Worm (Caenorhabditis elegans): ENCODE measurements around the gene nlp-70.

nlp-70 gene

DNA sequence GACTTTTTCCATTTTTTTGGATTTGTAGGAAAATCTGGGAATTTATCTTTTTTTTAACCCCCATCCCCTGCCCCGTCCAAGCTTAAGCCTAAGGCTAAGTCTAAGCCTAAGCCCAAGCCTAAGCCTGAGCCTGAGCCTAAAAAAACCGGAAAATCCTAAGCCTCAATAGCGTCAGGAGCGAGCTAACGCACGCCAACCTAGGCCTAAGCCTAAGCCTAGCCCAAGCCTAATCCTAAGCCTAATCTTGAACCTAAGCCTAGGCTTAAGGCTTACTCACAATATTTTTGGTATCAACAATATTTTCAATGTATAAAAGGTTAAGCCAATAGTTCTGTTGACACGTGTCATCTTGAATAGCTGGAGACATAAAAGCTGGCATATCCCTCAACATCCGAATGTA lies 24.1 kb downstream of the nlp-70 start:
- TF ChIP-seq unc-3 (GFP tag; conservative IDR thresholded peaks at IDR 0.05) (no peak), unc-3 (tag; optimal IDR thresholded peaks at IDR 0.05) (no peak), dve-1 (tag; optimal IDR thresholded peaks at IDR 0.05) (peak; percentile 65)

DNA sequence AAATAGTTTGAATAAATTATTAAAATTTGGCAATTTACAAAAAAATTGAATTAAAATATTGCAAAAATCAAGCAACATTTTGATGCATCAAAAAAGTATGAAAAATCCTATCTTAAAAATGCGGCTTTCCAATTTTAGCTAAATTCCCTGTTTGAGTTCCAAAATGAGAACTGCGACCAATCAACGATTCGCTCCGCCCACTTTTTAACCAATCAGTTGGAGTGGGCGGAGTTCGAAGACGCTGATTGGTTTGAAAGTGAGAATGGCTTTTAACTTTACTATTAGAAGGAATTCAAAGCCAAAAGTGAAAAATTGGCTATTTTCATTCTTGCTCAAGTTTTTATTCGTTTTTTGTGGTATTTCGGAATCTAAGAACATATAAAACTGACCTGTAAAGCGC lies 25.2 kb downstream of the nlp-70 start:
- no peak for TF ChIP-seq ceh-34 (tag; optimal IDR thresholded peaks at IDR 0.05)
- peak; percentile 92 for TF ChIP-seq nfya-1 (tag; optimal IDR thresholded peaks at IDR 0.05)

DNA sequence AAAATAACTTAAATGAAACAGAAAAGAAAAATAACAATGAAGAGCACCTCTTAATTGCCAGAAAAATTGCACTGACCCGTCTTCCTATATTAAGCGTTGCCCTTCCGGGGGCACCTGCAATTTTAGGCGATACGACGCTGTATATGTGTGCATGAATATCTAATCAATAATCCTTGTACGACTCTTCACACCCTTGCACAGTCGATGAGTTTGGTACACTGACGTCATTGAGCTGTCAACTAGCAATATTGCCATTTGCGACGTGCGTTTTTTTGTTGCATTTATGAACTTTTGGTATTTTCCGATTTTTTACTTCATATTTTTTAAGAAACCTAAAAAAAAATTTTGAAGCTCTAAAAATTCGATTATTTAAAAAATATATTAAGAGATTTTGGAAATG lies 26.6 kb downstream of the nlp-70 start, which contains the start of gene kin-34:
Gene kin-34 (minus strand): TSS at position 101 of the 400 bp plus-strand sequence.
- TF ChIP-seq madf-2 (tag; optimal IDR thresholded peaks at IDR 0.05) (no peak), dmd-4 (tag; optimal IDR thresholded peaks at IDR 0.05; ENCODE audit: borderline replicate concordance) (no peak), sox-4 (tag; optimal IDR thresholded peaks at IDR 0.05) (no peak), ceh-9 (tag; optimal IDR thresholded peaks at IDR 0.05) (no peak), F13H6.1 (tag; optimal IDR thresholded peaks at IDR 0.05) (no peak), K02D7.2 (tag; optimal IDR thresholded peaks at IDR 0.05) (no peak), ceh-18 (tag; optimal IDR thresholded peaks at IDR 0.05) (no peak), fax-1 (tag; optimal IDR thresholded peaks at IDR 0.05) (no peak), ama-1 (optimal IDR thresholded peaks at IDR 0.05) (no peak), ceh-14 (tag; optimal IDR thresholded peaks at IDR 0.05) (no peak), C08G9.2 (tag; optimal IDR thresholded peaks at IDR 0.05) (no peak), ref-2 (tag; optimal IDR thresholded peaks at IDR 0.05) (no peak), pqm-1 (tag; optimal IDR thresholded peaks at IDR 0.05) (no peak), hlh-30 (tag; optimal IDR thresholded peaks at IDR 0.05; ENCODE audit: insufficient read depth) (no peak), lim-6 (tag; optimal IDR thresholded peaks at IDR 0.05) (no peak)

DNA sequence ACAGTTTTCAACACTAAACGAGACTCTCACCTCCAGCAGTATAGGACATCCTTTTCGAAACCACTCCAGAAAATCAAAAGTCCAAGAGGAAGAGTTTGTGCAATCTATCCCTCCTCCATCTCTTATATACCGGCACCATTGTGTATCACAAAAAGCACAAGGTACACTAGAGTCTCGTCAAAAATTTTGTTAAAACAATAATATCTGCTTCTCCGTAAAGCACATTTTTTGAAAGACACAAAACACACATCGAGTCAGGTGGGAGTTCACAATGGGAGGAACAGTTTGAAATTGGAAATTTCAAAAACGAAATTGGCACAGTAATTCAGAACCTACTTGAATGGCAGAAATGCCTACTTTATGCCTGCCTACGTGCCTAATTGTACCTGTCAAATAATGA lies 30.2 kb downstream of the nlp-70 start, which contains the start of gene R02C2.7:
Gene R02C2.7 (minus strand): TSS at position 101 of the 400 bp plus-strand sequence.
- no peak for TF ChIP-seq mec-3 (tag; optimal IDR thresholded peaks at IDR 0.05; ENCODE audit: borderline replicate concordance)
- TF ChIP-seq ceh-31 (tag; optimal IDR thresholded peaks at IDR 0.05): no peak
- no peak for TF ChIP-seq hlh-6 (tag; optimal IDR thresholded peaks at IDR 0.05)
- TF ChIP-seq tbx-2 (tag; optimal IDR thresholded peaks at IDR 0.05): no peak
- TF ChIP-seq K02D7.2 (tag; optimal IDR thresholded peaks at IDR 0.05): no peak
- TF ChIP-seq che-1 (tag; optimal IDR thresholded peaks at IDR 0.05): no peak
- no peak for TF ChIP-seq pqm-1 (tag; optimal IDR thresholded peaks at IDR 0.05)
- no peak for TF ChIP-seq ceh-34 (tag; optimal IDR thresholded peaks at IDR 0.05)
- TF ChIP-seq ama-1 (optimal IDR thresholded peaks at IDR 0.05): no peak

DNA sequence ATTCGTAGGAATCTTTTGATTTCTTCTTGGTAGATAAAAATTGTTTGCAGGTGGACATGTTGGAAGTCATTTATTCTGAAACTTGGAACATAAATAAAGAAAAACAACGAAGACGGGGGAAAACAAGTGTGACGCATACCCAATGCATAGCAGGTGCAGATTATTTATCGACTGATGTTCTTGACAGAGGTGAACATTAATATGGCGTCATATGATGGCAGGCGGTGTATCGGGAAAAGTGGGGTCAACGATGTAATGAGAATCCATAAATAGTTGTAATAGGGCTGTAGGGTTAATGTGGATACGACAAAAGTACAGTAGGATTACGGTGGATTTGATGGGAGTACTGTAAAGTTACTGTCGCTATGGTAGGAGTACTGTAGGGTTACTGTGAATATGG lies 32.5 kb downstream of the nlp-70 start, which contains the start of gene txt-2:
Gene txt-2 (minus strand): TSS at position 214 of the 400 bp plus-strand sequence.
- TF ChIP-seq nhr-11 (tag; optimal IDR thresholded peaks at IDR 0.05): no peak
- peak; percentile 1 for TF ChIP-seq hlh-6 (tag; optimal IDR thresholded peaks at IDR 0.05)

DNA sequence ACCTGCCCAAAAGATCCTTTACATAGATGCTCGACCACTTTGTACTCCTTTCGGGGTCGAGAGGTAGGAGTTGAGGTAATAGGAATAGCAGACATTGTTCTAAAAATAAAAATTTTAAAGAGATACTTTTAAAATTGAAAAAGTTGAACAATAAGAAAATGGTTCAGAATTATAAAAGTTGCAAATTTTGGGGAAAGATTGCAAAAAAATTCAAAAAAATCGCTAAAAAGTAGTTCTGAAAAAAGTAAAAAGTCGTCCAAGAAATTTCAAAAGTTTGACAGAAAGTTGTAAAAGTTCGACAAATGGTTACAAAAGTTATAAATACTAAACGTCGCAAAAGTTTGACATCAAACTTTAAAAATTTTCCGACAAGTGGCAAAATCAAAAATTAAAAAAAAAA lies 34.6 kb downstream of the nlp-70 start, which contains the start of gene R02C2.1:
Gene R02C2.1 (minus strand): TSS at position 101 of the 400 bp plus-strand sequence.
- TF ChIP-seq ceh-22 (tag; optimal IDR thresholded peaks at IDR 0.05) (no peak), C38D4.7 (GFP tag; optimal IDR thresholded peaks at IDR 0.05) (no peak), dmd-4 (tag; optimal IDR thresholded peaks at IDR 0.05; ENCODE audit: borderline replicate concordance) (no peak), ceh-24 (tag; optimal IDR thresholded peaks at IDR 0.05) (no peak), rnt-1 (tag; optimal IDR thresholded peaks at IDR 0.05) (no peak), hlh-15 (tag; optimal IDR thresholded peaks at IDR 0.05) (no peak), unc-55 (GFP tag; optimal IDR thresholded peaks at IDR 0.05) (no peak), hlh-8 (tag; optimal IDR thresholded peaks at IDR 0.05) (no peak), madf-2 (tag; optimal IDR thresholded peaks at IDR 0.05) (no peak), pat-9 (tag; optimal IDR thresholded peaks at IDR 0.05) (no peak), K02D7.2 (tag; optimal IDR thresholded peaks at IDR 0.05) (no peak), elt-4 (tag; optimal IDR thresholded peaks at IDR 0.05) (no peak), hlh-6 (tag; optimal IDR thresholded peaks at IDR 0.05) (no peak), ceh-45 (GFP tag; IDR thresholded peaks at IDR 0.05) (no peak), ets-4 (tag; optimal IDR thresholded peaks at IDR 0.05) (no peak), ceh-18 (tag; optimal IDR thresholded peaks at IDR 0.05) (no peak), ceh-14 (tag; optimal IDR thresholded peaks at IDR 0.05) (no peak), ceh-2 (tag; optimal IDR thresholded peaks at IDR 0.05) (no peak)

Measured in whole organism, late embryonic.